Fruit fly (Drosophila melanogaster): ENCODE data around the gene CG31668.

DNA sequence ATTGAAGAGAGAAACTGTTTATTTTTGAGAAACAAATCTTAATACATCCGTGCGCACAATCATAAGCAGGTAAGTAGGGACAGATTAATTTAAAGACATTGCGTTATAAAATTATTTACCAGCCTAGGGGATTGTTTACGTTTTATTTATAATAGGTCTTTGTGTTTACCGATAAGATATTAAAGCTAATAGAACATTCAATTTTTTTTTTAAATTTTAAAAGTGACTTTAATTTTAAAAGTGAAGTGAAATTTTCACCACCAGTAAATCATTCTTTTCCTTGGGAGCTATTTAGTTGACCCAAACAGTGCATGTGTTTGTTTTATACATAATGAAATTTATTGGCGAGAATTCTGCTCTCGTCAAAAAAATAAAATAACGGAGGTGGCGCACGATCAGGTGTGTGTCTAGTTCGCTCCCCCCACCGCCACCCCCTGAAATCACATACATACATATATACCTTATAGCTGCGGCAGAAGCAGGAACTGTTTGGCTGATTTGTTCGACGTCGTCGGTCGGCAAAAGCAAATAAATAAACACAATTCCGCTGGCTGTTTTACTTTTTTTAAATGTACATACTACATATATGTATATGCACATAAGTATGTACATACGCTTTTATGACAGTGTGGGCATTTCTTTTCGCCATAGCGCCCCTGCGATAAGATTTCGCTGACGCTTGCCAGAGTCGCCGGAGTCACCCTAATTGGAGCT lies 29.9 kb downstream of the CG31668 start:
- TF ChIP-seq usp (GFP tag; optimal IDR thresholded peaks at IDR 0.05) (no peak), Dll (optimal IDR thresholded peaks at IDR 0.05) (no peak), EcR (GFP tag; optimal IDR thresholded peaks at IDR 0.05) (no peak), CG8478 (optimal IDR thresholded peaks at IDR 0.05) (no peak), pan (optimal IDR thresholded peaks at IDR 0.05) (no peak)

Data from whole organism.